Fruit fly (Drosophila melanogaster): Measurements from ENCODE around the gene eff.

The eff gene

DNA sequence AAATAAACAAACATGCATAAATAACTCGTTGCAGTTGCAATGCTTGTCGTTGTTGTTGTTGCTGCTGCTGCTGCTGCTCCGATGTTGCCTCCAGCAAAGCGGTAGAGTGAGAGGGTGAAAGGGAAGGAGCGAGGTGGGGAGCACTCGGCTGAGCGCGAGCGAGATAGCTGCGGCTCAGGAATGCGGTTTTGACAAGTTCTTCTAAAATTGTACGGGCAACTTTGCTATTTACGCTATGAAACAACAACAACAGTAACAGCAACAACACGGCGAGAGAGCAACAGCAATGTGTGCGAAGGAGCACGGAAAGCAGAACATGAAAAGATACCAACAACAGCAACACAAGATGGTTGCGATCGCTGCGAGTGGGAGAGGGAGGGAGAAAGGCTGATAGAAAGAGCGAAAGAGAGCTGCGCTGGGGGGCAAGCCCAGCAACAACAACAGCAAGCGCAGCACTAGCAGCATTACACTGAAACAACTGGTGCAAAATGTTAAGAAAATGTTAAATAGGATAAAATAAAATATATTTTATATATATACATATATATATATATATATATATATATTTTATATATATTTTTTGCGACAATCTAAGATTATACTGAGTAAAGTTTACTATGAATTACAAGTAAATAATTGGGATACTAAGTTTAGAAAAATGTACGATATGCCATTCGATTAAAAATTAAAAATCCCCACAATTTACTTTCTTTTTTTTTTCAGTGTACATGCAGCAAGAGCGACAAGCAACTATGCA is 26.8 kb downstream of the eff start (continued):
- no peak for TF ChIP-seq CG12391 (tag; optimal IDR thresholded peaks at IDR 0.05)
- peak; percentile 78 for TF ChIP-seq CG8924 (tag; optimal IDR thresholded peaks at IDR 0.05)
- TF ChIP-seq CG6813 (GFP tag; optimal IDR thresholded peaks at IDR 0.05) = peak; percentile 69
- TF ChIP-seq kni (GFP tag; optimal IDR thresholded peaks at IDR 0.05) = peak; percentile 97
- TF ChIP-seq ewg (GFP tag; optimal IDR thresholded peaks at IDR 0.05) = peak; percentile 36
- no peak for TF ChIP-seq CG14014 (GFP tag; IDR thresholded peaks at IDR 0.05)
- no peak for TF ChIP-seq ERR (GFP tag; optimal IDR thresholded peaks at IDR 0.05)
- TF ChIP-seq Dip3 (GFP tag; optimal IDR thresholded peaks at IDR 0.05) = no peak
- peak; percentile 97 for TF ChIP-seq CG10979 (tag; optimal IDR thresholded peaks at IDR 0.05)
- no peak for TF ChIP-seq CG11560 (tag; IDR thresholded peaks at IDR 0.05)
- TF ChIP-seq grau (tag; optimal IDR thresholded peaks at IDR 0.05) = peak; percentile 62
- TF ChIP-seq TFAM (GFP tag; optimal IDR thresholded peaks at IDR 0.05) = no peak
- TF ChIP-seq odd (GFP tag; optimal IDR thresholded peaks at IDR 0.05) = peak; percentile 21
- TF ChIP-seq CG2875 (GFP tag; optimal IDR thresholded peaks at IDR 0.05) = peak; percentile 47
- TF ChIP-seq Lim3 (GFP tag; IDR thresholded peaks at IDR 0.05) = no peak
- TF ChIP-seq ssp (GFP tag; IDR thresholded peaks at IDR 0.05) = peak; percentile 42; the same call in 1 of the 2 replicates
- TF ChIP-seq Atf-2 (GFP tag; optimal IDR thresholded peaks at IDR 0.05) = no peak
- TF ChIP-seq Bgb (GFP tag; IDR thresholded peaks at IDR 0.05; ENCODE audit: partially characterized antibody) = no peak
- no peak for TF ChIP-seq Hand (GFP tag; optimal IDR thresholded peaks at IDR 0.05)
- TF ChIP-seq mam (GFP tag; optimal IDR thresholded peaks at IDR 0.05) = no peak
- TF ChIP-seq NC2α (GFP tag; optimal IDR thresholded peaks at IDR 0.05) = no peak
- no peak for TF ChIP-seq CG8478 (optimal IDR thresholded peaks at IDR 0.05)
- TF ChIP-seq usp (GFP tag; optimal IDR thresholded peaks at IDR 0.05) = no peak
- no peak for TF ChIP-seq CG17912 (GFP tag; optimal IDR thresholded peaks at IDR 0.05)
- TF ChIP-seq CG10462 (GFP tag; optimal IDR thresholded peaks at IDR 0.05) = no peak
- TF ChIP-seq CG9727 (GFP tag; optimal IDR thresholded peaks at IDR 0.05) = peak; percentile 89
- no peak for TF ChIP-seq CG1024 (GFP tag; IDR thresholded peaks at IDR 0.05)
- TF ChIP-seq disco-r (GFP tag; optimal IDR thresholded peaks at IDR 0.05) = no peak
- TF ChIP-seq CG10267 (tag; optimal IDR thresholded peaks at IDR 0.05) = peak; percentile 90
- peak; percentile 64 for TF ChIP-seq CG4328 (GFP tag; optimal IDR thresholded peaks at IDR 0.05)
- no peak for TF ChIP-seq Doc3 (GFP tag; IDR thresholded peaks at IDR 0.05; ENCODE audit: partially characterized antibody)
- TF ChIP-seq CG4707 (GFP tag; optimal IDR thresholded peaks at IDR 0.05) = no peak
- no peak for TF ChIP-seq sens-2 (GFP tag; IDR thresholded peaks at IDR 0.05)
- peak; percentile 27 for TF ChIP-seq CG7928 (GFP tag; optimal IDR thresholded peaks at IDR 0.05)
- no peak for TF ChIP-seq Oaz (GFP tag; IDR thresholded peaks at IDR 0.05)
- TF ChIP-seq B-H2 (GFP tag; optimal IDR thresholded peaks at IDR 0.05) = no peak
- peak; percentile 80 for TF ChIP-seq gsb-n (tag; optimal IDR thresholded peaks at IDR 0.05)
- TF ChIP-seq Atf6 (GFP tag; IDR thresholded peaks at IDR 0.05) = peak; percentile 44; the same call in 1 of the 2 replicates
- TF ChIP-seq btn (GFP tag; optimal IDR thresholded peaks at IDR 0.05) = no peak
- peak; percentile 88 for TF ChIP-seq dmrt11E (tag; optimal IDR thresholded peaks at IDR 0.05)
- TF ChIP-seq prd (optimal IDR thresholded peaks at IDR 0.05) = no peak
- peak; percentile 70 for TF ChIP-seq prd (GFP tag; IDR thresholded peaks at IDR 0.05)
- TF ChIP-seq chn (GFP tag; optimal IDR thresholded peaks at IDR 0.05) = peak; percentile 39
- TF ChIP-seq pho (GFP tag; optimal IDR thresholded peaks at IDR 0.05) = peak; percentile 2
- TF ChIP-seq run (tag; optimal IDR thresholded peaks at IDR 0.05) = peak; percentile 39
- peak; percentile 18; the same call in 1 of the 2 replicates for TF ChIP-seq nerfin-2 (GFP tag; IDR thresholded peaks at IDR 0.05; ENCODE audit: partially characterized antibody)
- TF ChIP-seq CG1602 (GFP tag; optimal IDR thresholded peaks at IDR 0.05) = peak; percentile 48
- peak; percentile 33 for TF ChIP-seq Side (GFP tag; optimal IDR thresholded peaks at IDR 0.05)
- TF ChIP-seq lbe (GFP tag; optimal IDR thresholded peaks at IDR 0.05) = no peak
- TF ChIP-seq CG6272 (GFP tag; IDR thresholded peaks at IDR 0.05) = no peak

Measured in whole organism, embryonic.